Worm (Caenorhabditis elegans): Measurements from ENCODE around the gene F25E5.5.
A peak's percentile ranks its signal among the peaks of the same experiment; 100 is the strongest.

F25E5.5 gene

ce11 chrV:7454236-7454635 is 7.2 kb downstream of the F25E5.5 start, which contains the start of gene try-8:
TSS of gene try-8 (minus strand) at chrV:7454336.
- no peak for TF ChIP-seq Y22D7AL.16 (tag; optimal IDR thresholded peaks at IDR 0.05)
- TF ChIP-seq F13H6.1 (tag; optimal IDR thresholded peaks at IDR 0.05): no peak
- no peak for TF ChIP-seq unc-3 (GFP tag; conservative IDR thresholded peaks at IDR 0.05)
- no peak for TF ChIP-seq unc-3 (tag; optimal IDR thresholded peaks at IDR 0.05)
- TF ChIP-seq ets-4 (tag; optimal IDR thresholded peaks at IDR 0.05): no peak
- no peak for TF ChIP-seq pat-9 (tag; optimal IDR thresholded peaks at IDR 0.05)
- no peak for TF ChIP-seq pros-1 (tag; optimal IDR thresholded peaks at IDR 0.05)
- no peak for TF ChIP-seq ceh-14 (tag; optimal IDR thresholded peaks at IDR 0.05)
- no peak for TF ChIP-seq fax-1 (tag; optimal IDR thresholded peaks at IDR 0.05)
- no peak for TF ChIP-seq ceh-24 (tag; optimal IDR thresholded peaks at IDR 0.05)
- TF ChIP-seq fkh-6 (tag; optimal IDR thresholded peaks at IDR 0.05): no peak
- no peak for TF ChIP-seq eyg-1 (tag; optimal IDR thresholded peaks at IDR 0.05)
- no peak for TF ChIP-seq gmeb-2 (tag; optimal IDR thresholded peaks at IDR 0.05)
- TF ChIP-seq lin-11 (tag; optimal IDR thresholded peaks at IDR 0.05): no peak
- TF ChIP-seq ceh-34 (tag; optimal IDR thresholded peaks at IDR 0.05): no peak
- no peak for TF ChIP-seq K02D7.2 (tag; optimal IDR thresholded peaks at IDR 0.05)
- no peak for TF ChIP-seq tbx-7 (tag; optimal IDR thresholded peaks at IDR 0.05)
- TF ChIP-seq ceh-18 (tag; optimal IDR thresholded peaks at IDR 0.05): no peak
- TF ChIP-seq nhr-232 (tag; optimal IDR thresholded peaks at IDR 0.05): no peak
- TF ChIP-seq pqm-1 (tag; optimal IDR thresholded peaks at IDR 0.05): no peak

ce11 chrV:7455008-7455407 is 7.9 kb downstream of the F25E5.5 start, which contains the start of gene F25E5.2:
TSS of gene F25E5.2 (plus strand) at chrV:7455308.
- TF ChIP-seq hlh-8 (tag; optimal IDR thresholded peaks at IDR 0.05): no peak
- TF ChIP-seq eyg-1 (tag; optimal IDR thresholded peaks at IDR 0.05): no peak
- TF ChIP-seq unc-42 (tag; optimal IDR thresholded peaks at IDR 0.05): no peak
- TF ChIP-seq unc-55 (GFP tag; optimal IDR thresholded peaks at IDR 0.05): no peak
- no peak for TF ChIP-seq unc-3 (GFP tag; conservative IDR thresholded peaks at IDR 0.05)
- TF ChIP-seq unc-3 (tag; optimal IDR thresholded peaks at IDR 0.05): no peak
- no peak for TF ChIP-seq ceh-22 (tag; optimal IDR thresholded peaks at IDR 0.05)
- no peak for TF ChIP-seq sox-4 (tag; optimal IDR thresholded peaks at IDR 0.05)
- no peak for TF ChIP-seq fkh-10 (GFP tag; optimal IDR thresholded peaks at IDR 0.05)

- TF ChIP-seq tbx-7 (tag; optimal IDR thresholded peaks at IDR 0.05) (no peak), ceh-34 (tag; optimal IDR thresholded peaks at IDR 0.05) (no peak)
Observed at ce11 chrV:7460898-7461297, 13.8 kb downstream of the F25E5.5 start, which contains the start of gene srh-92. TSS of gene srh-92 (minus strand) at chrV:7460998.

- no peak for TF ChIP-seq pha-2 (tag; optimal IDR thresholded peaks at IDR 0.05)
Observed at ce11 chrV:7464696-7465095, 17.6 kb downstream of the F25E5.5 start, which contains the start of gene srh-89. TSS of gene srh-89 (minus strand) at chrV:7464796.

- TF ChIP-seq rnt-1 (tag; optimal IDR thresholded peaks at IDR 0.05): peak; percentile 80
- peak; percentile 30 for TF ChIP-seq elt-2 (tag; optimal IDR thresholded peaks at IDR 0.05)
- TF ChIP-seq nfya-1 (tag; optimal IDR thresholded peaks at IDR 0.05): peak; percentile 70
- peak; percentile 95 for TF ChIP-seq ceh-31 (tag; optimal IDR thresholded peaks at IDR 0.05)
- peak; percentile 69 for TF ChIP-seq ceh-2 (tag; optimal IDR thresholded peaks at IDR 0.05)
- no peak for TF ChIP-seq sox-4 (tag; optimal IDR thresholded peaks at IDR 0.05)
- TF ChIP-seq ama-1 (optimal IDR thresholded peaks at IDR 0.05): no peak
- TF ChIP-seq pros-1 (tag; optimal IDR thresholded peaks at IDR 0.05): peak; percentile 11
- peak; percentile 81 for TF ChIP-seq C08G9.2 (tag; optimal IDR thresholded peaks at IDR 0.05)
- peak; percentile 61 for TF ChIP-seq unc-42 (tag; optimal IDR thresholded peaks at IDR 0.05)
- peak; percentile 36 for TF ChIP-seq ref-2 (tag; optimal IDR thresholded peaks at IDR 0.05)
- no peak for TF ChIP-seq ceh-6 (GFP tag; optimal IDR thresholded peaks at IDR 0.05)
- no peak for TF ChIP-seq ceh-45 (GFP tag; IDR thresholded peaks at IDR 0.05)
- TF ChIP-seq gmeb-2 (tag; optimal IDR thresholded peaks at IDR 0.05): peak; percentile 25
- TF ChIP-seq ceh-34 (tag; optimal IDR thresholded peaks at IDR 0.05): peak; percentile 67
- TF ChIP-seq unc-55 (GFP tag; optimal IDR thresholded peaks at IDR 0.05): peak; percentile 2
- peak; percentile 18 for TF ChIP-seq pag-3 (tag; optimal IDR thresholded peaks at IDR 0.05; ENCODE audit: borderline replicate concordance)
- peak; percentile 70 for TF ChIP-seq ceh-14 (tag; optimal IDR thresholded peaks at IDR 0.05)
- TF ChIP-seq dmd-4 (tag; optimal IDR thresholded peaks at IDR 0.05; ENCODE audit: borderline replicate concordance): peak; percentile 27
- no peak for TF ChIP-seq Y22D7AL.16 (tag; optimal IDR thresholded peaks at IDR 0.05)
- peak; percentile 53 for TF ChIP-seq eyg-1 (tag; optimal IDR thresholded peaks at IDR 0.05)
- TF ChIP-seq fax-1 (tag; optimal IDR thresholded peaks at IDR 0.05): peak; percentile 15
- TF ChIP-seq tbx-7 (tag; optimal IDR thresholded peaks at IDR 0.05): peak; percentile 53
- no peak for TF ChIP-seq ceh-30 (tag; optimal IDR thresholded peaks at IDR 0.05)
- TF ChIP-seq fkh-6 (tag; optimal IDR thresholded peaks at IDR 0.05): peak; percentile 53
- TF ChIP-seq T23F11.4 (GFP tag; optimal IDR thresholded peaks at IDR 0.05): no peak
- TF ChIP-seq hlh-8 (tag; optimal IDR thresholded peaks at IDR 0.05): peak; percentile 59
- peak; percentile 25 for TF ChIP-seq F13H6.1 (tag; optimal IDR thresholded peaks at IDR 0.05)
- peak; percentile 5 for TF ChIP-seq hlh-6 (tag; optimal IDR thresholded peaks at IDR 0.05)
- TF ChIP-seq sdc-2 (tag; optimal IDR thresholded peaks at IDR 0.05): peak; percentile 47
Observed at ce11 chrV:7465509-7465908, 18.4 kb downstream of the F25E5.5 start, which contains the start of gene F25E5.1. TSS of gene F25E5.1 (plus strand) at chrV:7465884.

All from whole organism, late embryonic.